Fruit fly (Drosophila melanogaster) whole organism, embryonic: Measurements from ENCODE around the gene Moe.

Experiments used
- Bgb ChIP-seq: fragments of 200-800 bp; sonication (Bioruptor generic); IDR thresholded peaks from 2 replicates; pipeline ENCODE4 v1.3.6; 2022; ENCODE audit warnings: missing biosample characterization, missing genetic modification characterization; ENCODE audit not compliant: partially characterized antibody
- CG10565 ChIP-seq: fragments of 200-800 bp; sonication (Bioruptor generic); optimal IDR thresholded peaks from 3 replicates; lab custom pipeline; 2016; ENCODE audit warnings: missing biosample characterization, mild to moderate bottlenecking, missing genetic modification characterization
- CG11247 ChIP-seq: fragments of 200-800 bp; sonication (Bioruptor generic); IDR thresholded peaks from 2 replicates; pipeline ENCODE4 v1.3.6; 2022; ENCODE audit warnings: missing biosample characterization, missing genetic modification characterization
- CG1233 ChIP-seq: fragments of 200-800 bp; sonication (Bioruptor generic); optimal IDR thresholded peaks from 4 replicates; lab custom pipeline; 2018; ENCODE audit warnings: missing biosample characterization, mild to moderate bottlenecking, missing genetic modification characterization
- CG15601 ChIP-seq: fragments of 200-800 bp; sonication (Bioruptor generic); optimal IDR thresholded peaks from 3 replicates; lab custom pipeline; 2019; ENCODE audit warnings: missing biosample characterization, mild to moderate bottlenecking, missing genetic modification characterization, moderate library complexity
- CG15696 ChIP-seq: fragments of 200-800 bp; sonication (Bioruptor generic); optimal IDR thresholded peaks from 2 replicates; lab custom pipeline; 2019; ENCODE audit warnings: missing biosample characterization, mild to moderate bottlenecking, missing genetic modification characterization, moderate library complexity
- CG1647 ChIP-seq: fragments of 200-800 bp; sonication (Bioruptor generic); optimal IDR thresholded peaks from 3 replicates; lab custom pipeline; 2016; ENCODE audit warnings: missing biosample characterization, missing genetic modification characterization
- CG2199 ChIP-seq: fragments of 200-800 bp; sonication (Bioruptor generic); IDR thresholded peaks from 3 replicates; pipeline ENCODE4 v1.3.6; 2022; ENCODE audit warnings: missing biosample characterization, missing genetic modification characterization
- CG2875 ChIP-seq: fragments of 200-800 bp; sonication (Bioruptor generic); optimal IDR thresholded peaks from 2 replicates; lab custom pipeline; 2017; ENCODE audit warnings: missing biosample characterization, mild to moderate bottlenecking, missing genetic modification characterization, missing genetic modification reagents
- CG3281 ChIP-seq: fragments of 200-800 bp; sonication (Bioruptor generic); optimal IDR thresholded peaks from 3 replicates; lab custom pipeline; 2017; ENCODE audit warnings: missing biosample characterization, mild to moderate bottlenecking, missing genetic modification characterization
- CG6813 ChIP-seq: fragments of 200-800 bp; sonication (Bioruptor generic); optimal IDR thresholded peaks from 2 replicates; lab custom pipeline; 2017; ENCODE audit warnings: missing biosample characterization, missing genetic modification characterization, mild to moderate bottlenecking, moderate library complexity, missing genetic modification reagents
- CG7987 ChIP-seq: fragments of 200-800 bp; sonication (Bioruptor generic); optimal IDR thresholded peaks from 2 replicates; lab custom pipeline; 2018; ENCODE audit warnings: missing biosample characterization, mild to moderate bottlenecking, missing genetic modification characterization, moderate library complexity
- CG9437 ChIP-seq: fragments of 200-800 bp; sonication (Bioruptor generic); optimal IDR thresholded peaks from 2 replicates; lab custom pipeline; 2018; ENCODE audit warnings: missing biosample characterization, mild to moderate bottlenecking, missing genetic modification characterization
- D19B ChIP-seq: fragments of 200-800 bp; sonication (Bioruptor generic); optimal IDR thresholded peaks from 2 replicates; lab custom pipeline; 2017; ENCODE audit warnings: missing biosample characterization, mild to moderate bottlenecking, missing genetic modification characterization
- Dbx ChIP-seq: fragments of 200-800 bp; sonication (Bioruptor generic); IDR thresholded peaks from 3 replicates; pipeline ENCODE4 v1.3.6; 2022; ENCODE audit warnings: missing biosample characterization, missing genetic modification characterization
- Dll ChIP-seq: fragments of 200-800 bp; sonication (Bioruptor generic); IDR thresholded peaks from 4 replicates; pipeline ENCODE4 v1.3.6; 2022; ENCODE audit warnings: missing biosample characterization, missing genetic modification characterization; ENCODE audit not compliant: partially characterized antibody
- Fer1 ChIP-seq: fragments of 200-800 bp; sonication (Bioruptor generic); optimal IDR thresholded peaks from 2 replicates; lab custom pipeline; 2017; ENCODE audit warnings: missing biosample characterization, mild to moderate bottlenecking, missing genetic modification characterization
- HmgZ ChIP-seq: fragments of 200-800 bp; sonication (Bioruptor generic); optimal IDR thresholded peaks from 2 replicates; lab custom pipeline; 2018; ENCODE audit warnings: missing biosample characterization, mild to moderate bottlenecking, missing genetic modification characterization
- Hmr ChIP-seq: fragments of 200-800 bp; sonication (Bioruptor generic); optimal IDR thresholded peaks from 3 replicates; lab custom pipeline; 2017; ENCODE audit warnings: mild to moderate bottlenecking, missing biosample characterization, missing genetic modification reagents, missing genetic modification characterization
- Hr3 ChIP-seq: fragments of 200-800 bp; sonication (Bioruptor generic); optimal IDR thresholded peaks from 3 replicates; lab custom pipeline; 2016; ENCODE audit warnings: missing biosample characterization, missing genetic modification characterization
- Mad ChIP-seq: fragments of 200-800 bp; sonication (Bioruptor generic); optimal IDR thresholded peaks from 2 replicates; lab custom pipeline; 2016; ENCODE audit warnings: missing biosample characterization, missing genetic modification characterization
- NK7.1 ChIP-seq: fragments of 200-800 bp; sonication (Bioruptor generic); optimal IDR thresholded peaks from 3 replicates; lab custom pipeline; 2016; ENCODE audit warnings: missing biosample characterization, missing genetic modification characterization
- Neu2 ChIP-seq: fragments of 200-800 bp; sonication (Bioruptor generic); optimal IDR thresholded peaks from 3 replicates; lab custom pipeline; 2016; ENCODE audit warnings: missing biosample characterization, missing genetic modification characterization, borderline replicate concordance
- Sox100B ChIP-seq: fragments of 200-800 bp; sonication (Bioruptor generic); optimal IDR thresholded peaks from 3 replicates; lab custom pipeline; 2018; ENCODE audit warnings: missing biosample characterization, mild to moderate bottlenecking, missing genetic modification characterization
- Sry-β ChIP-seq: fragments of 200-800 bp; sonication (Bioruptor generic); optimal IDR thresholded peaks from 2 replicates; lab custom pipeline; 2018; ENCODE audit warnings: missing biosample characterization, mild to moderate bottlenecking, missing genetic modification characterization, moderate library complexity
- Taf1 ChIP-seq: fragments of 200-800 bp; sonication (Bioruptor generic); IDR thresholded peaks from 2 replicates; pipeline ENCODE4 v1.3.6; 2022; ENCODE audit warnings: missing biosample characterization, missing genetic modification characterization
- Xbp1 ChIP-seq: fragments of 200-800 bp; sonication (Bioruptor generic); optimal IDR thresholded peaks from 3 replicates; lab custom pipeline; 2016; ENCODE audit warnings: missing biosample characterization, mild to moderate bottlenecking, missing genetic modification characterization
- ash1 ChIP-seq: fragments of 200-800 bp; sonication (Bioruptor generic); optimal IDR thresholded peaks from 2 replicates; lab custom pipeline; 2018; ENCODE audit warnings: missing biosample characterization, mild to moderate bottlenecking, missing genetic modification characterization
- bab2 ChIP-seq: fragments of 200-800 bp; sonication (Bioruptor generic); optimal IDR thresholded peaks from 2 replicates; lab custom pipeline; 2016; ENCODE audit warnings: missing biosample characterization, missing genetic modification characterization
- cato ChIP-seq: fragments of 200-800 bp; sonication (Bioruptor generic); optimal IDR thresholded peaks from 2 replicates; lab custom pipeline; 2016; ENCODE audit warnings: missing biosample characterization, missing genetic modification characterization, borderline replicate concordance
- croc ChIP-seq: fragments of 200-800 bp; sonication (Bioruptor generic); conservative IDR thresholded peaks from 3 replicates; pipeline ENCODE4 v1.3.6; 2022; ENCODE audit warnings: missing biosample characterization, missing genetic modification characterization
- fd3F ChIP-seq: fragments of 200-800 bp; sonication (Bioruptor generic); optimal IDR thresholded peaks from 2 replicates; lab custom pipeline; 2018; ENCODE audit warnings: missing biosample characterization, mild to moderate bottlenecking, missing genetic modification characterization, moderate library complexity
- grau ChIP-seq: fragments of 200-800 bp; optimal IDR thresholded peaks from 3 replicates; lab custom pipeline; 2019; ENCODE audit warnings: missing biosample characterization, mild to moderate bottlenecking, missing genetic modification characterization, moderate library complexity
- klu ChIP-seq: fragments of 200-800 bp; sonication (Bioruptor generic); IDR thresholded peaks from 2 replicates; pipeline ENCODE4 v1.3.6; 2022; ENCODE audit warnings: missing biosample characterization, missing genetic modification characterization
- lab ChIP-seq: fragments of 200-800 bp; sonication (Bioruptor generic); optimal IDR thresholded peaks from 3 replicates; lab custom pipeline; 2017; ENCODE audit warnings: missing biosample characterization, missing genetic modification characterization, mild to moderate bottlenecking, moderate library complexity, missing genetic modification reagents
- lbe ChIP-seq: fragments of 200-800 bp; sonication (Bioruptor generic); optimal IDR thresholded peaks from 2 replicates; lab custom pipeline; 2016; ENCODE audit warnings: missing biosample characterization, mild to moderate bottlenecking, missing genetic modification characterization
- nom ChIP-seq: fragments of 200-800 bp; sonication (Bioruptor generic); optimal IDR thresholded peaks from 2 replicates; lab custom pipeline; 2017; ENCODE audit warnings: missing biosample characterization, missing genetic modification characterization, mild to moderate bottlenecking, moderate library complexity, missing genetic modification reagents
- oc ChIP-seq: fragments of 200-800 bp; sonication (Bioruptor generic); optimal IDR thresholded peaks from 2 replicates; lab custom pipeline; 2018; ENCODE audit warnings: missing biosample characterization, mild to moderate bottlenecking, missing genetic modification characterization, moderate library complexity
- prd ChIP-seq, 3 experiments: fragments of >200 bp in 2 of 3; fragments of 200-800 bp in 1 of 3; sonication (Bioruptor generic) in 1 of 3; optimal IDR thresholded peaks in 2 of 3; IDR thresholded peaks in 1 of 3; 2 replicates in 2 of 3; 3 replicates in 1 of 3; pipeline versions ENCODE4 v1.3.6 to Lab custom; 2017 to 2022; ENCODE audit warnings: missing biosample characterization in 1 of 3, missing genetic modification characterization in 1 of 3
- ranshi ChIP-seq: fragments of 200-800 bp; sonication (Bioruptor generic); IDR thresholded peaks from 2 replicates; pipeline ENCODE4 v1.3.6; 2022; ENCODE audit warnings: missing biosample characterization, missing genetic modification characterization
- repo ChIP-seq: fragments of 200-800 bp; sonication (Bioruptor generic); optimal IDR thresholded peaks from 2 replicates; lab custom pipeline; 2016; ENCODE audit warnings: missing biosample characterization, missing genetic modification characterization
- salm ChIP-seq: fragments of 200-800 bp; sonication (Bioruptor generic); optimal IDR thresholded peaks from 2 replicates; lab custom pipeline; 2018; ENCODE audit warnings: missing biosample characterization, mild to moderate bottlenecking, missing genetic modification characterization
- sc ChIP-seq, 3 experiments: fragments of >200 bp in 2 of 3; fragments of 200-800 bp in 1 of 3; sonication (Bioruptor generic) in 1 of 3; optimal IDR thresholded peaks; 2 replicates in 2 of 3; 3 replicates in 1 of 3; lab custom pipeline; 2017; ENCODE audit warnings: mild to moderate bottlenecking in 1 of 3, missing biosample characterization in 1 of 3, missing genetic modification characterization in 1 of 3, missing genetic modification reagents in 1 of 3
- sens ChIP-seq: fragments of 200-800 bp; sonication (Bioruptor generic); peaks from one replicate; lab custom pipeline; 2016; ENCODE audit warnings: missing biosample characterization, missing genetic modification characterization
- sim ChIP-seq: fragments of 200-800 bp; sonication (Bioruptor generic); IDR thresholded peaks from 2 replicates; pipeline ENCODE4 v1.3.6; 2022; ENCODE audit warnings: missing biosample characterization, missing genetic modification characterization
- stc ChIP-seq: fragments of 200-800 bp; sonication (Bioruptor generic); IDR thresholded peaks from 2 replicates; pipeline ENCODE4 v1.3.6; 2022; ENCODE audit warnings: missing biosample characterization, missing genetic modification characterization
- tna ChIP-seq: fragments of 200-800 bp; sonication (Bioruptor generic); IDR thresholded peaks from 2 replicates; pipeline ENCODE4 v1.3.6; 2022; ENCODE audit warnings: missing biosample characterization, missing genetic modification characterization; ENCODE audit not compliant: partially characterized antibody
- vfl ChIP-seq: fragments of 200-800 bp; sonication (Bioruptor generic); optimal IDR thresholded peaks from 2 replicates; lab custom pipeline; 2016; ENCODE audit warnings: missing biosample characterization, missing genetic modification characterization
- zen2 ChIP-seq: fragments of 200-800 bp; sonication (Bioruptor generic); IDR thresholded peaks from 3 replicates; pipeline ENCODE4 v1.3.6; 2022; ENCODE audit warnings: missing biosample characterization, missing genetic modification characterization; ENCODE audit not compliant: partially characterized antibody

Moe gene

DNA sequence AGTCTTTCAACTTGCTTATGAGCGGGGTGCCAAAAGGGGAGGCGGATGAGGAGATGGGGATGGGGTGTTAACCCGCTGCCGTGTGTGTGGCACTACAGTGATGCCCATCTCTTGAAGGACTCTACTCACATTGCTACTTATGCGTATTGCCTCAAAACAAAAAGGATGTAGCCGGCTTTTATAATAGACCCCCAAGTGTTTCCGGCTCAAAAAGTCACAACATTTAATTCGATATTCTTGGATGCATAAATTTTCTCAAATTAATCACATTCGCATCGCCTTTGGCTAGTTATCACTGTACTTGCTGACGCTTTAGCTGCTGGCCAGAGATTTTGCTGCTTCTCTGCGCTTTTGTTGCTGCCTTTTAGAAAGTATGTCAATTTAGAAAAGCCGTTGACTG, 7.2 kb downstream of the Moe start (continued):
- no peak for TF ChIP-seq CG15601 (tag; lab: Kevin White, UChicago)
- peak; percentile 23; the same call in 1 of the 2 replicates for TF ChIP-seq ranshi (GFP tag; lab: Robert Waterston, UW)
- TF ChIP-seq cato (GFP tag; lab: Kevin White, UChicago): no peak
- no peak for TF ChIP-seq sc (optimal IDR thresholded peaks at IDR 0.05; lab: Kevin White, UChicago)
- no peak for TF ChIP-seq sc (GFP tag; optimal IDR thresholded peaks at IDR 0.05; lab: Kevin White, UChicago)
- TF ChIP-seq Fer1 (GFP tag; lab: Kevin White, UChicago): no peak
- TF ChIP-seq Dbx (GFP tag; lab: Robert Waterston, UW): no peak
- TF ChIP-seq repo: no peak
- TF ChIP-seq CG3281 (GFP tag; lab: Kevin White, UChicago): no peak
- no peak for TF ChIP-seq sim (GFP tag; lab: Robert Waterston, UW)
- no peak for TF ChIP-seq CG6813 (GFP tag; lab: Kevin White, UChicago)
- TF ChIP-seq CG7987 (GFP tag; lab: Kevin White, UChicago): no peak
- TF ChIP-seq fd3F (GFP tag; lab: Kevin White, UChicago): no peak
- TF ChIP-seq Sox100B: no peak
- no peak for TF ChIP-seq CG15696 (tag; lab: Kevin White, UChicago)
- TF ChIP-seq Xbp1: no peak
- TF ChIP-seq Neu2: no peak
- TF ChIP-seq D19B (GFP tag; lab: Kevin White, UChicago): no peak
- no peak for TF ChIP-seq Sry-β (GFP tag; lab: Kevin White, UChicago)
- TF ChIP-seq vfl (GFP tag; lab: Kevin White, UChicago): no peak
- TF ChIP-seq lab (GFP tag; lab: Kevin White, UChicago): peak; percentile 3
- TF ChIP-seq grau (tag; lab: Kevin White, UChicago): peak; percentile 78
- TF ChIP-seq tna (GFP tag; lab: Robert Waterston, UW): no peak
- no peak for TF ChIP-seq CG9437 (GFP tag; lab: Kevin White, UChicago)
- TF ChIP-seq nom (GFP tag; lab: Kevin White, UChicago): no peak
- no peak for TF ChIP-seq CG1647 (GFP tag; lab: Kevin White, UChicago)
- TF ChIP-seq stc (GFP tag; lab: Robert Waterston, UW): no peak
- TF ChIP-seq croc: no peak
- no peak for TF ChIP-seq salm
- TF ChIP-seq CG2199 (GFP tag; lab: Robert Waterston, UW): no peak
- 0 out of 2 replicates have a peak, but pooled peaks have one; percentile 15 for TF ChIP-seq CG11247
- TF ChIP-seq Hmr: no peak
- peak; percentile 41 for TF ChIP-seq sens (GFP tag; lab: Kevin White, UChicago)
- no peak for TF ChIP-seq Dll
- TF ChIP-seq ash1 (GFP tag; lab: Kevin White, UChicago): no peak
- TF ChIP-seq HmgZ (tag; lab: Kevin White, UChicago): no peak
- TF ChIP-seq oc: no peak
- peak; percentile 26 for TF ChIP-seq CG2875 (GFP tag; lab: Kevin White, UChicago)
- 0 out of 2 replicates have a peak, but pooled peaks have one; percentile 8 for TF ChIP-seq Taf1 (GFP tag; lab: Robert Waterston, UW)
- no peak for TF ChIP-seq klu (GFP tag; lab: Robert Waterston, UW)
- TF ChIP-seq prd (optimal IDR thresholded peaks at IDR 0.05; lab: Kevin White, UChicago): no peak
- TF ChIP-seq prd (GFP tag; IDR thresholded peaks at IDR 0.05; lab: Robert Waterston, UW): peak; percentile 51; the same call in 2 of the 3 replicates
- TF ChIP-seq Hr3 (GFP tag; lab: Kevin White, UChicago): no peak
- no peak for TF ChIP-seq zen2
- no peak for TF ChIP-seq Mad (GFP tag; lab: Kevin White, UChicago)
- no peak for TF ChIP-seq lbe (GFP tag; lab: Kevin White, UChicago)
- TF ChIP-seq CG1233 (GFP tag; lab: Kevin White, UChicago): no peak
- no peak for TF ChIP-seq bab2 (GFP tag; lab: Kevin White, UChicago)
- no peak for TF ChIP-seq CG10565 (GFP tag; lab: Kevin White, UChicago)
- no peak for TF ChIP-seq NK7.1
- no peak for TF ChIP-seq Bgb (GFP tag; lab: Robert Waterston, UW)
